Fruit fly (Drosophila melanogaster): ENCODE results near the gene Pex19.

Pex19 gene

DNA sequence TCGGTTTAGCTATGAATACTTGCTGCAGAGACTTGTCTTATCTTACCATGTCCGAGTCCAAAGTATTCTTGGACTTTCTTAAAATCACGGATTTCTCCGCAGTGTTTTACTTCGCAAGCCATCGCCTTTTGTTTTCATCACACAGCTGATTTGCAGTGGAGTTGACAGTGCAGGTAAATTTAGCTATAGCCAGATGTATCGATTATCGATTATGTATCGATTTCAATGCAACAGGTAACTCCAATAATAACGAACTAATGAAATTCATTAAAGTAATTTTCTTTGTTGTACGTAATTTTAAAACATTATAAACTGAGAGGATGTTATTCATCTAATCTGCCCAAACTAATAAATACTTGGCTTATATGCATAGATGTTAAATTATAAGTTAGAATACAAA, 28.6 kb upstream of the Pex19 start, which contains the start of gene Rab3-GAP (continued):
- no peak for TF ChIP-seq danr (GFP tag; IDR thresholded peaks at IDR 0.05)
- no peak for TF ChIP-seq Nf-YA (GFP tag; IDR thresholded peaks at IDR 0.05)
- peak; percentile 14 for TF ChIP-seq Hr3 (GFP tag; optimal IDR thresholded peaks at IDR 0.05)
- TF ChIP-seq Scr (GFP tag; IDR thresholded peaks at IDR 0.05; ENCODE audit: partially characterized antibody): peak; percentile 48
- no peak for TF ChIP-seq Spps (tag; optimal IDR thresholded peaks at IDR 0.05)
- TF ChIP-seq CG13123 (GFP tag; optimal IDR thresholded peaks at IDR 0.05): no peak
- TF ChIP-seq ranshi (GFP tag; IDR thresholded peaks at IDR 0.05): no peak
- peak; percentile 52 for TF ChIP-seq pzg (GFP tag; optimal IDR thresholded peaks at IDR 0.05)
- no peak for TF ChIP-seq p53 (GFP tag; optimal IDR thresholded peaks at IDR 0.05)
- no peak for TF ChIP-seq CG8089 (GFP tag; optimal IDR thresholded peaks at IDR 0.05)
- no peak for TF ChIP-seq sim (GFP tag; IDR thresholded peaks at IDR 0.05)
- TF ChIP-seq CG14014 (GFP tag; IDR thresholded peaks at IDR 0.05): no peak; the same call in 1 of the 2 replicates
- peak; percentile 61 for TF ChIP-seq Rfx (GFP tag; IDR thresholded peaks at IDR 0.05)
- TF ChIP-seq sc (optimal IDR thresholded peaks at IDR 0.05): no peak
- TF ChIP-seq sc (GFP tag; optimal IDR thresholded peaks at IDR 0.05): no peak
- peak; percentile 76 for TF ChIP-seq Dll (GFP tag; IDR thresholded peaks at IDR 0.05; ENCODE audit: partially characterized antibody)
- TF ChIP-seq CG2875 (GFP tag; optimal IDR thresholded peaks at IDR 0.05): no peak
- no peak for TF ChIP-seq CG2199 (GFP tag; IDR thresholded peaks at IDR 0.05)
- TF ChIP-seq repo (GFP tag; optimal IDR thresholded peaks at IDR 0.05): no peak
- peak; percentile 44; the same call in 1 of the 3 replicates for TF ChIP-seq CG11695 (GFP tag; IDR thresholded peaks at IDR 0.05)
- TF ChIP-seq CG10267 (tag; optimal IDR thresholded peaks at IDR 0.05): peak; percentile 60
- TF ChIP-seq CG15479 (GFP tag; optimal IDR thresholded peaks at IDR 0.05): no peak
- TF ChIP-seq Lhr (GFP tag; optimal IDR thresholded peaks at IDR 0.05): no peak
- TF ChIP-seq Xrp1 (GFP tag; IDR thresholded peaks at IDR 0.05): no peak
- TF ChIP-seq Dbx (GFP tag; IDR thresholded peaks at IDR 0.05): no peak
- TF ChIP-seq pita (GFP tag; optimal IDR thresholded peaks at IDR 0.05): no peak
- TF ChIP-seq CG14710 (tag; optimal IDR thresholded peaks at IDR 0.05): peak; percentile 51
- TF ChIP-seq CG4854 (GFP tag; optimal IDR thresholded peaks at IDR 0.05): no peak
- TF ChIP-seq sug (tag; optimal IDR thresholded peaks at IDR 0.05): no peak
- TF ChIP-seq bsh (GFP tag; optimal IDR thresholded peaks at IDR 0.05): peak in 1 of 2 experiments; percentile 39
- TF ChIP-seq CG10147 (GFP tag; optimal IDR thresholded peaks at IDR 0.05): peak; percentile 7
- TF ChIP-seq CG14860 (GFP tag; IDR thresholded peaks at IDR 0.05; ENCODE audit: partially characterized antibody): 0 out of 3 replicates have a peak, but pooled peaks have one; percentile 34
- no peak for TF ChIP-seq Lpt (GFP tag; optimal IDR thresholded peaks at IDR 0.05)
- TF ChIP-seq Hmx (GFP tag; optimal IDR thresholded peaks at IDR 0.05): no peak
- no peak for TF ChIP-seq CG11456 (GFP tag; IDR thresholded peaks at IDR 0.05)
- no peak for TF ChIP-seq CG1529 (GFP tag; optimal IDR thresholded peaks at IDR 0.05)
- TF ChIP-seq HLH4C (GFP tag; IDR thresholded peaks at IDR 0.05; ENCODE audit: partially characterized antibody): peak; percentile 48
- TF ChIP-seq Xbp1 (GFP tag; optimal IDR thresholded peaks at IDR 0.05): peak; percentile 17
- no peak for TF ChIP-seq CG1832 (GFP tag; optimal IDR thresholded peaks at IDR 0.05)
- TF ChIP-seq jumu (GFP tag; optimal IDR thresholded peaks at IDR 0.05): no peak
- no peak for TF ChIP-seq disco-r (GFP tag; optimal IDR thresholded peaks at IDR 0.05)
- TF ChIP-seq CG12236 (GFP tag; optimal IDR thresholded peaks at IDR 0.05): no peak
- no peak for TF ChIP-seq MTF-1 (GFP tag; optimal IDR thresholded peaks at IDR 0.05; ENCODE audit: borderline replicate concordance)
- TF ChIP-seq chinmo (GFP tag; IDR thresholded peaks at IDR 0.05; ENCODE audit: partially characterized antibody): no peak
- no peak for TF ChIP-seq crc (GFP tag; optimal IDR thresholded peaks at IDR 0.05)
- TF ChIP-seq CG18599 (GFP tag; optimal IDR thresholded peaks at IDR 0.05): no peak
- TF ChIP-seq CG34224 (GFP tag; IDR thresholded peaks at IDR 0.05; ENCODE audit: partially characterized antibody): peak; percentile 79
- TF ChIP-seq pan (optimal IDR thresholded peaks at IDR 0.05): no peak
- peak in 1 of 2 experiments; percentile 40 for TF ChIP-seq pan (GFP tag; optimal IDR thresholded peaks at IDR 0.05 in 1 of 2, IDR thresholded peaks at IDR 0.05 in 1 of 2)
- TF ChIP-seq Sry-β (GFP tag; optimal IDR thresholded peaks at IDR 0.05): peak; percentile 97
- TF ChIP-seq CG7556 (GFP tag; optimal IDR thresholded peaks at IDR 0.05): no peak

Measured in whole organism, embryonic.